Worm (Caenorhabditis elegans) whole organism, L3 larva: Measurements from ENCODE around the gene gly-11.

ENCODE experiments used
- ceh-16 ChIP-seq: sonication (generic microtip); optimal IDR thresholded peaks from 2 replicates; lab custom pipeline; 2017; ENCODE audit warnings: missing biosample characterization, missing genetic modification characterization
- elt-1 ChIP-seq: fragments of 150-350 bp; optimal IDR thresholded peaks from 2 replicates; lab custom pipeline; 2014; ENCODE audit warnings: missing biosample characterization, missing genetic modification characterization
- elt-3 ChIP-seq, 3 experiments: fragments of 150-350 bp in 1 of 3; sonication (generic microtip) in 2 of 3; optimal IDR thresholded peaks; 2 replicates in 2 of 3; 4 replicates in 1 of 3; lab custom pipeline; 2014 to 2017; ENCODE audit warnings: missing biosample characterization in 3 of 3, missing genetic modification characterization in 3 of 3
- fkh-10 ChIP-seq: sonication (generic microtip); optimal IDR thresholded peaks from 2 replicates; lab custom pipeline; 2017; ENCODE audit warnings: missing biosample characterization, missing genetic modification reagents, missing genetic modification characterization
- lsy-12 ChIP-seq: sonication (generic microtip); optimal IDR thresholded peaks from 2 replicates; lab custom pipeline; 2016; ENCODE audit warnings: mild to moderate bottlenecking, missing genetic modification characterization, missing compliant biosample characterization
- nhr-77 ChIP-seq: fragments of 150-350 bp; optimal IDR thresholded peaks from 2 replicates; lab custom pipeline; 2014; ENCODE audit warnings: missing biosample characterization, missing genetic modification characterization
- snpc-4 ChIP-seq: fragments of 150-350 bp; optimal IDR thresholded peaks from 2 replicates; lab custom pipeline; 2014; ENCODE audit warnings: missing biosample characterization, missing genetic modification characterization
- zag-1 ChIP-seq: fragments of 150-350 bp; optimal IDR thresholded peaks from 2 replicates; lab custom pipeline; 2014; ENCODE audit warnings: missing biosample characterization, missing genetic modification characterization

DNA sequence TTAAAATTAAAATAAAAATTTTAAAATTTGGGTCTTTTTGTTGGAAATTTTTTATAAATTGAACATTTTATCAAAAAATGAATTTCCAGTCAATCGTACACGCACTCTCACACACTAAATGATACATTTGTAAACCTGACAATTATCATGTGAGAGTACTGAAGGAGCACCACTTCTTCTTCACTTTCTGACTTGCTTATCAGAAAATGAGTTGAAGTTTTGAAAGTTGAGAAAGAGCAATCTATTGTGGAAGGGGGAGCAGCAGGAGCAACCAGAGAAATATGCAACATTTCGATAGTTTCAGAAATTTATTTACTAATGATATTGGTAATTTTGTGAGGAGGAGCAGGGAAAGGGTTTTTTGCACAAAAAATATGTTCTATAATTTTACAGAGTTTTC is 38.8 kb downstream of the gly-11 start:
- TF ChIP-seq zag-1 (tag; lab: Kevin White, UChicago) (no peak), fkh-10 (GFP tag; lab: Kevin White, UChicago) (no peak), ceh-16 (tag; lab: Kevin White, UChicago) (no peak), elt-3 (tag; optimal IDR thresholded peaks at IDR 0.05; lab: Kevin White, UChicago) (no peak), lsy-12 (no peak), elt-1 (tag; lab: Kevin White, UChicago) (no peak), snpc-4 (tag; lab: Kevin White, UChicago) (no peak), nhr-77 (tag; lab: Kevin White, UChicago) (no peak)
